Worm (Caenorhabditis elegans) whole organism, late embryonic: ENCODE data around the gene Y22D7AL.7.

Experiments used
- C08G9.2 ChIP-seq: sonication (generic microtip); optimal IDR thresholded peaks from 2 replicates; lab custom pipeline; 2016; ENCODE audit warnings: mild to moderate bottlenecking, missing genetic modification characterization, moderate library complexity, missing compliant biosample characterization
- C38D4.7 ChIP-seq: fragments of 200-800 bp; sonication (Bioruptor generic); optimal IDR thresholded peaks from 2 replicates; lab custom pipeline; 2018; ENCODE audit warnings: mild to moderate bottlenecking, missing genetic modification characterization, moderate library complexity, missing compliant biosample characterization
- F13H6.1 ChIP-seq: sonication (generic microtip); optimal IDR thresholded peaks from 2 replicates; lab custom pipeline; 2016; ENCODE audit warnings: missing genetic modification characterization, missing compliant biosample characterization
- K02D7.2 ChIP-seq: sonication (generic microtip); optimal IDR thresholded peaks from 2 replicates; lab custom pipeline; 2017; ENCODE audit warnings: mild to moderate bottlenecking, missing genetic modification characterization, missing compliant biosample characterization
- K09A11.1 ChIP-seq: sonication (generic microtip); optimal IDR thresholded peaks from 2 replicates; lab custom pipeline; 2017; ENCODE audit warnings: antibody characterized with exemption, mild to moderate bottlenecking, missing genetic modification characterization, missing compliant biosample characterization; ENCODE audit not compliant: insufficient read depth
- Y22D7AL.16 ChIP-seq: sonication (generic microtip); optimal IDR thresholded peaks from 2 replicates; lab custom pipeline; 2016; ENCODE audit warnings: missing genetic modification characterization, missing compliant biosample characterization
- ceh-14 ChIP-seq: sonication (generic microtip); optimal IDR thresholded peaks from 2 replicates; lab custom pipeline; 2016; ENCODE audit warnings: missing genotype, missing genetic modification characterization, missing compliant biosample characterization
- ceh-18 ChIP-seq: sonication (generic microtip); optimal IDR thresholded peaks from 2 replicates; lab custom pipeline; 2016; ENCODE audit warnings: missing genetic modification characterization, missing compliant biosample characterization
- ceh-19 ChIP-seq: fragments of 200-800 bp; sonication (Bioruptor generic); optimal IDR thresholded peaks from 2 replicates; lab custom pipeline; 2018; ENCODE audit warnings: mild to moderate bottlenecking, missing genetic modification characterization, missing compliant biosample characterization
- ceh-2 ChIP-seq: sonication (generic microtip); optimal IDR thresholded peaks from 2 replicates; lab custom pipeline; 2016; ENCODE audit warnings: missing genotype, missing genetic modification characterization, missing compliant biosample characterization
- ceh-22 ChIP-seq: sonication (generic microtip); optimal IDR thresholded peaks from 2 replicates; lab custom pipeline; 2017; ENCODE audit warnings: missing biosample characterization, missing genetic modification characterization
- ceh-30 ChIP-seq: fragments of 150-350 bp; optimal IDR thresholded peaks from 2 replicates; lab custom pipeline; 2014; ENCODE audit warnings: missing biosample characterization, missing genetic modification characterization
- ceh-31 ChIP-seq: sonication (generic microtip); optimal IDR thresholded peaks from 2 replicates; lab custom pipeline; 2016; ENCODE audit warnings: missing genetic modification characterization, missing compliant biosample characterization
- ceh-34 ChIP-seq: sonication (generic microtip); optimal IDR thresholded peaks from 2 replicates; lab custom pipeline; 2016; ENCODE audit warnings: mild to moderate bottlenecking, missing genetic modification characterization, missing compliant biosample characterization
- ceh-48 ChIP-seq: sonication (generic microtip); optimal IDR thresholded peaks from 2 replicates; lab custom pipeline; 2016; ENCODE audit warnings: missing genetic modification characterization, inconsistent platforms, missing compliant biosample characterization
- ceh-9 ChIP-seq: sonication (generic microtip); optimal IDR thresholded peaks from 2 replicates; lab custom pipeline; 2016; ENCODE audit warnings: mild to moderate bottlenecking, missing genetic modification characterization, inconsistent platforms, missing compliant biosample characterization
- che-1 ChIP-seq: sonication (generic microtip); optimal IDR thresholded peaks from 2 replicates; lab custom pipeline; 2016; ENCODE audit warnings: mild to moderate bottlenecking, missing genetic modification characterization, missing compliant biosample characterization
- dmd-4 ChIP-seq: sonication (generic microtip); optimal IDR thresholded peaks from 2 replicates; lab custom pipeline; 2016; ENCODE audit warnings: borderline replicate concordance, missing genetic modification characterization, missing compliant biosample characterization
- elt-2 ChIP-seq: sonication (generic microtip); optimal IDR thresholded peaks from 2 replicates; lab custom pipeline; 2016; ENCODE audit warnings: missing genetic modification reagents, missing genetic modification characterization, missing compliant biosample characterization
- elt-4 ChIP-seq: sonication (generic microtip); optimal IDR thresholded peaks from 2 replicates; lab custom pipeline; 2016; ENCODE audit warnings: missing genetic modification characterization, missing compliant biosample characterization
- ets-4 ChIP-seq: sonication (generic microtip); optimal IDR thresholded peaks from 2 replicates; lab custom pipeline; 2016; ENCODE audit warnings: missing genetic modification characterization, missing compliant biosample characterization
- eyg-1 ChIP-seq: sonication (generic microtip); optimal IDR thresholded peaks from 2 replicates; lab custom pipeline; 2016; ENCODE audit warnings: missing genotype, missing genetic modification characterization, missing compliant biosample characterization
- fax-1 ChIP-seq: sonication (generic microtip); optimal IDR thresholded peaks from 2 replicates; lab custom pipeline; 2016; ENCODE audit warnings: missing genotype, missing genetic modification characterization, missing compliant biosample characterization
- fkh-10 ChIP-seq: fragments of 150-350 bp; optimal IDR thresholded peaks from 2 replicates; lab custom pipeline; 2014; ENCODE audit warnings: missing biosample characterization, missing genetic modification reagents, missing genetic modification characterization
- gmeb-2 ChIP-seq: sonication (generic microtip); optimal IDR thresholded peaks from 2 replicates; lab custom pipeline; 2016; ENCODE audit warnings: missing genetic modification characterization, inconsistent platforms, missing compliant biosample characterization
- hlh-13 ChIP-seq: fragments of 200-800 bp; sonication (Bioruptor generic); optimal IDR thresholded peaks from 2 replicates; lab custom pipeline; 2018; ENCODE audit warnings: mild to moderate bottlenecking, missing genetic modification characterization, missing compliant biosample characterization
- hlh-15 ChIP-seq: sonication (generic microtip); optimal IDR thresholded peaks from 2 replicates; lab custom pipeline; 2016; ENCODE audit warnings: missing genetic modification characterization, missing compliant biosample characterization
- hlh-30 ChIP-seq: sonication (generic microtip); optimal IDR thresholded peaks from 2 replicates; lab custom pipeline; 2017; ENCODE audit warnings: antibody characterized with exemption, missing genetic modification characterization, missing compliant biosample characterization; ENCODE audit not compliant: insufficient read depth
- hlh-6 ChIP-seq: sonication (generic microtip); optimal IDR thresholded peaks from 2 replicates; lab custom pipeline; 2016; ENCODE audit warnings: missing genotype, missing genetic modification characterization, missing compliant biosample characterization
- hlh-8 ChIP-seq: sonication (generic microtip); optimal IDR thresholded peaks from 2 replicates; lab custom pipeline; 2016; ENCODE audit warnings: missing genotype, missing genetic modification characterization, missing compliant biosample characterization
- lin-11 ChIP-seq: fragments of 200-800 bp; sonication (Bioruptor generic); optimal IDR thresholded peaks from 2 replicates; lab custom pipeline; 2018; ENCODE audit warnings: mild to moderate bottlenecking, missing genetic modification characterization, missing compliant biosample characterization
- madf-2 ChIP-seq: sonication (generic microtip); optimal IDR thresholded peaks from 2 replicates; lab custom pipeline; 2017; ENCODE audit warnings: missing genetic modification characterization, missing compliant biosample characterization
- nhr-11 ChIP-seq: fragments of 150-350 bp; optimal IDR thresholded peaks from 2 replicates; lab custom pipeline; 2014; ENCODE audit warnings: missing biosample characterization, missing genetic modification characterization
- npax-4 ChIP-seq: sonication (generic microtip); optimal IDR thresholded peaks from 2 replicates; lab custom pipeline; 2016; ENCODE audit warnings: missing genetic modification characterization, missing compliant biosample characterization
- pag-3 ChIP-seq: sonication (generic microtip); optimal IDR thresholded peaks from 2 replicates; lab custom pipeline; 2016; ENCODE audit warnings: missing compliant biosample characterization, missing genetic modification characterization, borderline replicate concordance
- pat-9 ChIP-seq: fragments of 200-800 bp; sonication (Bioruptor generic); optimal IDR thresholded peaks from 2 replicates; lab custom pipeline; 2018; ENCODE audit warnings: mild to moderate bottlenecking, missing genetic modification characterization, moderate library complexity, missing compliant biosample characterization
- pax-1 ChIP-seq: fragments of 150-350 bp; optimal IDR thresholded peaks from 2 replicates; lab custom pipeline; 2014; ENCODE audit warnings: missing biosample characterization, missing genetic modification characterization
- pha-2 ChIP-seq: sonication (generic microtip); optimal IDR thresholded peaks from 2 replicates; lab custom pipeline; 2017; ENCODE audit warnings: mild to moderate bottlenecking, missing genetic modification characterization, missing compliant biosample characterization
- pha-4 ChIP-seq: fragments of 150-350 bp; optimal IDR thresholded peaks from 2 replicates; lab custom pipeline; 2018; ENCODE audit warnings: missing biosample characterization, missing genetic modification reagents, missing genetic modification characterization
- pqm-1 ChIP-seq: sonication (generic microtip); optimal IDR thresholded peaks from 2 replicates; lab custom pipeline; 2016; ENCODE audit warnings: missing genetic modification characterization, missing compliant biosample characterization
- ref-2 ChIP-seq: sonication (generic microtip); optimal IDR thresholded peaks from 2 replicates; lab custom pipeline; 2016; ENCODE audit warnings: missing genetic modification characterization, missing compliant biosample characterization
- rnt-1 ChIP-seq: sonication (generic microtip); optimal IDR thresholded peaks from 2 replicates; lab custom pipeline; 2016; ENCODE audit warnings: missing genetic modification characterization, missing compliant biosample characterization
- sdc-2 ChIP-seq: sonication (generic microtip); optimal IDR thresholded peaks from 2 replicates; lab custom pipeline; 2016; ENCODE audit warnings: missing genotype, missing genetic modification characterization, missing compliant biosample characterization
- sox-2 ChIP-seq: fragments of 200-800 bp; sonication (Bioruptor generic); IDR thresholded peaks from 2 replicates; pipeline ENCODE4 v1.3.6; 2022; ENCODE audit warnings: missing genetic modification reagents, missing genetic modification characterization, missing compliant biosample characterization
- tbx-2 ChIP-seq: sonication (generic microtip); optimal IDR thresholded peaks from 2 replicates; lab custom pipeline; 2016; ENCODE audit warnings: missing genetic modification characterization, missing compliant biosample characterization
- tbx-7 ChIP-seq: sonication (generic microtip); optimal IDR thresholded peaks from 2 replicates; lab custom pipeline; 2016; ENCODE audit warnings: missing genotype, missing genetic modification characterization, missing compliant biosample characterization
- ttx-3 ChIP-seq: sonication (generic microtip); optimal IDR thresholded peaks from 2 replicates; lab custom pipeline; 2016; ENCODE audit warnings: missing genetic modification reagents, missing genetic modification characterization, missing compliant biosample characterization
- unc-3 ChIP-seq, 2 experiments: fragments of 200-800 bp in 1 of 2; sonication (Bioruptor generic) in 1 of 2; sonication (generic microtip) in 1 of 2; conservative IDR thresholded peaks in 1 of 2; optimal IDR thresholded peaks in 1 of 2; 2 replicates each; pipeline versions ENCODE4 v1.3.6 to Lab custom; 2016 to 2022; ENCODE audit warnings: missing compliant biosample characterization in 2 of 2, missing genetic modification characterization in 2 of 2, missing genetic modification reagents in 1 of 2
- unc-42 ChIP-seq: sonication (generic microtip); optimal IDR thresholded peaks from 2 replicates; lab custom pipeline; 2016; ENCODE audit warnings: missing genotype, missing genetic modification characterization, missing compliant biosample characterization
- unc-86 ChIP-seq: sonication (generic microtip); optimal IDR thresholded peaks from 2 replicates; lab custom pipeline; 2016; ENCODE audit warnings: missing genetic modification characterization, missing compliant biosample characterization
- zip-5 ChIP-seq: sonication (generic microtip); optimal IDR thresholded peaks from 2 replicates; lab custom pipeline; 2016; ENCODE audit warnings: missing genetic modification characterization, missing compliant biosample characterization
- ztf-16 ChIP-seq: sonication (generic microtip); optimal IDR thresholded peaks from 2 replicates; lab custom pipeline; 2017; ENCODE audit warnings: missing genetic modification characterization, missing compliant biosample characterization

Gene Y22D7AL.7

ce11 chrIII:1601464-1602169 lies 25.1 kb downstream of the Y22D7AL.7 start:
- TF ChIP-seq K09A11.1 (tag; lab: Kevin White, UChicago) (peak; percentile 6), C08G9.2 (peak; percentile 54), ceh-14 (tag; lab: Kevin White, UChicago) (peak; percentile 74), hlh-6 (tag; lab: Kevin White, UChicago) (peak; percentile 70), hlh-15 (no peak), tbx-2 (tag; lab: Kevin White, UChicago) (peak; percentile 19), che-1 (tag; lab: Kevin White, UChicago) (peak; percentile 78), hlh-13 (peak; percentile 46), pha-4 (no peak), pag-3 (no peak), ceh-30 (tag; lab: Kevin White, UChicago) (peak; percentile 50), C38D4.7 (GFP tag; lab: Kevin White, UChicago) (peak; percentile 52), nhr-11 (tag; lab: Kevin White, UChicago) (no peak), pat-9 (tag; lab: Kevin White, UChicago) (peak; percentile 74), F13H6.1 (tag; lab: Kevin White, UChicago) (no peak), pqm-1 (tag; lab: Kevin White, UChicago) (no peak), fax-1 (tag; lab: Kevin White, UChicago) (peak; percentile 21), lin-11 (tag; lab: Kevin White, UChicago) (peak; percentile 68), Y22D7AL.16 (peak; percentile 68), ceh-31 (tag; lab: Kevin White, UChicago) (peak; percentile 47), unc-42 (tag; lab: Kevin White, UChicago) (no peak), ceh-19 (GFP tag; lab: Kevin White, UChicago) (peak; percentile 66), unc-86 (tag; lab: Kevin White, UChicago) (peak; percentile 28), ceh-22 (tag; lab: Kevin White, UChicago) (no peak), elt-4 (tag; lab: Kevin White, UChicago) (no peak), npax-4 (tag; lab: Kevin White, UChicago) (peak; percentile 50), ref-2 (peak; percentile 60), gmeb-2 (tag; lab: Kevin White, UChicago) (peak; percentile 75), tbx-7 (tag; lab: Kevin White, UChicago) (no peak), ceh-18 (tag; lab: Kevin White, UChicago) (peak; percentile 62), pha-2 (tag; lab: Kevin White, UChicago) (no peak), ztf-16 (peak; percentile 26), ceh-48 (tag; lab: Kevin White, UChicago) (peak; percentile 44), pax-1 (tag; lab: Kevin White, UChicago) (no peak), fkh-10 (GFP tag; lab: Kevin White, UChicago) (no peak), ttx-3 (tag; lab: Kevin White, UChicago) (peak; percentile 25), ceh-34 (tag; lab: Kevin White, UChicago) (peak; percentile 50), hlh-8 (tag; lab: Kevin White, UChicago) (no peak), ets-4 (tag; lab: Kevin White, UChicago) (no peak), rnt-1 (peak; percentile 29), hlh-30 (tag; lab: Kevin White, UChicago) (no peak), ceh-9 (tag; lab: Kevin White, UChicago) (no peak), zip-5 (tag; lab: Kevin White, UChicago) (peak; percentile 37), dmd-4 (tag; lab: Kevin White, UChicago) (peak; percentile 55), madf-2 (tag; lab: Kevin White, UChicago) (peak; percentile 26), sdc-2 (tag; lab: Kevin White, UChicago) (peak; percentile 57), K02D7.2 (tag; lab: Kevin White, UChicago) (peak; percentile 65), elt-2 (tag; lab: Kevin White, UChicago) (peak; percentile 52), unc-3 (GFP tag; conservative IDR thresholded peaks at IDR 0.05; lab: Robert Waterston, UW) (peak; percentile 63; the same call in 1 of the 2 replicates), unc-3 (tag; optimal IDR thresholded peaks at IDR 0.05; lab: Kevin White, UChicago) (no peak), sox-2 (GFP tag; lab: Robert Waterston, UW) (no peak), eyg-1 (tag; lab: Kevin White, UChicago) (no peak), ceh-2 (peak; percentile 18)
